Worm (Caenorhabditis elegans) whole organism, L1 larva: ENCODE data around the gene air-1.

Source experiments
- C34B4.2 ChIP-seq: sonication (generic microtip); optimal IDR thresholded peaks from 2 replicates; lab custom pipeline; 2017; ENCODE audit warnings: mild to moderate bottlenecking, missing genetic modification characterization, missing compliant biosample characterization
- dpl-1 ChIP-seq, 3 experiments: fragments of 150-350 bp in 2 of 3; sonication (generic microtip) in 1 of 3; optimal IDR thresholded peaks; 2 replicates each; lab custom pipeline; 2014 to 2017; ENCODE audit warnings: missing biosample characterization in 3 of 3, missing genetic modification characterization in 3 of 3, missing genetic modification reagents in 3 of 3
- efl-3 ChIP-seq: fragments of 200-800 bp; sonication (Bioruptor generic); optimal IDR thresholded peaks from 2 replicates; lab custom pipeline; 2018; ENCODE audit warnings: mild to moderate bottlenecking, missing genetic modification characterization, missing compliant biosample characterization
- elt-2 ChIP-seq: sonication (generic microtip); optimal IDR thresholded peaks from 2 replicates; lab custom pipeline; 2016; ENCODE audit warnings: missing genetic modification characterization, mild to moderate bottlenecking, inconsistent platforms, missing compliant biosample characterization, missing genetic modification reagents
- lin-14 ChIP-seq: fragments of 200-800 bp; sonication (Bioruptor generic); optimal IDR thresholded peaks from 2 replicates; lab custom pipeline; 2018; ENCODE audit warnings: mild to moderate bottlenecking, missing genetic modification characterization, moderate library complexity, missing compliant biosample characterization
- mdl-1 ChIP-seq, 2 experiments: fragments of 150-350 bp; optimal IDR thresholded peaks; 2 replicates each; lab custom pipeline; 2014 to 2017; ENCODE audit warnings: missing biosample characterization in 2 of 2, missing genetic modification characterization in 2 of 2, inconsistent platforms in 1 of 2
- nhr-84 ChIP-seq: sonication (generic microtip); optimal IDR thresholded peaks from 2 replicates; lab custom pipeline; 2017; ENCODE audit warnings: missing biosample characterization, missing genetic modification characterization
- nhr-85 ChIP-seq: sonication (generic microtip); peaks from one replicate; lab custom pipeline; 2016; ENCODE audit warnings: missing genetic modification characterization, inconsistent platforms, missing compliant biosample characterization

DNA sequence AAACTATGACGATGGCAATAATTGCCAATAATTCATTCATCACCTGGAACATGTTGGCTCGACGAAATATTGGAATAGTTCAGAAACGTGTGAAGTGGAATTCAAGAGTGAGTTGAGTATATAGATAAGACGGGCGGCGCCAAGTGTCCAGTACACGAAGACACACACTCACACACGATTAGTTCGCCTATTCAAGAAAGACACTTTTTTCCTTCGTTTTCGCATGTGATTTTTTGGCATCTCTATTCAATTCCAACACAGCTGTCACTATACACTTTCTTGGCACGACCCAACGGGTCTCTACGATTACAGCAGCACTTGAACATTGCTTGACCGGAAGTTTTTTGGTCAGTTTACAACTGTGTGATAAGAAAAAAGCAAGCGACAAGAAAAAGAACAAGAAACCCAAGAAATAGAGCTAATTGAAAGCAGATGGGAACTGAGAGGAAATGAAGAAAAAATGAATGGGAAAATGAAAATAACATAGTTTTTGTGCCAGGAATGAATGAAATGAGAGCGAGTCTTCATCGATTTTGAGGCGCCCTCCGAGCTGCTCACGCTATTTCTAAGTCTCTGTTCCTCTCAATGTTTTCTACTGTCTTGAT lies 3.5 kb upstream of the air-1 start, which contains the start of gene K07C11.8:
- no peak for TF ChIP-seq elt-2 (tag; lab: Kevin White, UChicago)
- no peak for TF ChIP-seq nhr-85
- no peak for TF ChIP-seq mdl-1 (tag; optimal IDR thresholded peaks at IDR 0.05; lab: Kevin White, UChicago)
- TF ChIP-seq dpl-1 (GFP tag; optimal IDR thresholded peaks at IDR 0.05; lab: Kevin White, UChicago) = no peak
- TF ChIP-seq lin-14 (GFP tag; lab: Kevin White, UChicago) = peak; percentile 56
- no peak for TF ChIP-seq C34B4.2
- no peak for TF ChIP-seq nhr-84 (tag; lab: Kevin White, UChicago)
- no peak for TF ChIP-seq efl-3 (GFP tag; lab: Kevin White, UChicago)
